Worm (Caenorhabditis elegans): ENCODE measurements around the gene C08F11.10.
A peak's percentile ranks its signal among the peaks of the same experiment; 100 is the strongest.

C08F11.10 gene

DNA sequence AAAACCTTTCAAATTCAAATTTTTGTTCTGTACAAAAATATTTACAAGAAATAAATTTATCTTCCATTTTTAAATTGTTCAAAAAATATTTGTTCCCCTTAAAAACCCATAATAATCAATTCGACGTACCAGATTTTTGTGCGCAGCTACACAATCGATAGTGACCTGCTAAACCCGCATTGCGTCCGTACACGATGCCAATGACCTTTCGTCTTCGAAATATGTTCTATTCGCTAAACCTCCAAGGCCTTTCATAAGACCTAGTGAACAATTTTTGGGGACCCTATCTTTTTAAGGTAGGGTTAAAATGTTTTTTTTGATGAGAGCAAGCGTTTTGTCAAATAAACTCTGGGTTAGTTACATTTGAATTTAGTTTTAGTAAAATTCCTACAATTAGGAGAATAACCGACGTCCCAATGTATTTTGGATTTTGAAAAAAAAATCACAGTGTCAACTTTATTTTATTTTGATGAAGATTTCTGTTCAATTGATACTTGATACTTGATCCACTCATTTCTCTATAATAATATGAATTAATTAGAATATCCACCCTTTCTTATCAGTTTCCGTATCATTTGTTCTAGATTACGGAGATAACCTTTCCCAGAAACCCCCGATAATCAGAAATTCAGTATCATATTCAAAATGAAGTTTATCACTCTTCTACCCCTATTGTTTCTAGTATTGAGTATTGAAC, 46.9 kb downstream of the C08F11.10 start, which contains the start of gene Y45F10B.59 (continued):
- TF ChIP-seq snpc-4 (GFP tag; optimal IDR thresholded peaks at IDR 0.05) = peak; percentile 92
- peak; percentile 90 to 94 (median 92) for TF ChIP-seq snpc-4 (tag; optimal IDR thresholded peaks at IDR 0.05)
- peak; percentile 57 for TF ChIP-seq D2030.7 (GFP tag; IDR thresholded peaks at IDR 0.05)
- no peak for TF ChIP-seq Y67H2A.10 (GFP tag; conservative IDR thresholded peaks at IDR 0.05)
- TF ChIP-seq tbp1 (GFP tag; optimal IDR thresholded peaks at IDR 0.05) = peak; percentile 68
- no peak for TF ChIP-seq Y53F4B.3 (GFP tag; IDR thresholded peaks at IDR 0.05)
- TF ChIP-seq attf-6 (GFP tag; IDR thresholded peaks at IDR 0.05) = peak; percentile 94
- TF ChIP-seq hsf-1 (GFP tag; IDR thresholded peaks at IDR 0.05) = 0 out of 2 replicates have a peak, but pooled peaks have one; percentile 20

- TF ChIP-seq tbp1 (GFP tag; optimal IDR thresholded peaks at IDR 0.05) (peak; percentile 75), hmg-20 (GFP tag; IDR thresholded peaks at IDR 0.05) (no peak), hmg-1.2 (GFP tag; IDR thresholded peaks at IDR 0.05) (peak; percentile 97), lin-54 (GFP tag; optimal IDR thresholded peaks at IDR 0.05) (peak; percentile 30), attf-6 (GFP tag; IDR thresholded peaks at IDR 0.05) (peak; percentile 99), tlf-1 (GFP tag; optimal IDR thresholded peaks at IDR 0.05) (no peak), madf-6 (GFP tag; IDR thresholded peaks at IDR 0.05) (peak; percentile 77), B0035.1 (tag; optimal IDR thresholded peaks at IDR 0.05) (no peak), ekl-4 (GFP tag; IDR thresholded peaks at IDR 0.05) (peak; percentile 21; the same call in 1 of the 2 replicates), cebp-1 (GFP tag; IDR thresholded peaks at IDR 0.05) (no peak), cebp-1 (tag; optimal IDR thresholded peaks at IDR 0.05) (no peak), cebp-2 (GFP tag; IDR thresholded peaks at IDR 0.05) (0 out of 2 replicates have a peak, but pooled peaks have one; percentile 51), snpc-1.3 (tag; optimal IDR thresholded peaks at IDR 0.05; ENCODE audit: insufficient read depth) (peak; percentile 36), D2030.7 (GFP tag; IDR thresholded peaks at IDR 0.05) (peak; percentile 53), F57A8.1 (GFP tag; optimal IDR thresholded peaks at IDR 0.05) (no peak), snpc-4 (GFP tag; optimal IDR thresholded peaks at IDR 0.05) (peak; percentile 87), snpc-4 (tag; optimal IDR thresholded peaks at IDR 0.05) (peak; percentile 92 to 98 (median 95)), F37B4.10 (GFP tag; IDR thresholded peaks at IDR 0.05) (no peak), pbrm-1 (GFP tag; IDR thresholded peaks at IDR 0.05) (peak; percentile 84), rcor-1 (GFP tag; IDR thresholded peaks at IDR 0.05) (peak; percentile 22; the same call in 1 of the 2 replicates), F39B2.1 (GFP tag; IDR thresholded peaks at IDR 0.05) (no peak), F33H1.4 (GFP tag; IDR thresholded peaks at IDR 0.05) (peak; percentile 33; the same call in 1 of the 2 replicates), snpc-1.1 (tag; optimal IDR thresholded peaks at IDR 0.05; ENCODE audit: insufficient read depth) (peak; percentile 93), ceh-100 (GFP tag; IDR thresholded peaks at IDR 0.05) (peak; percentile 14; the same call in 1 of the 2 replicates), lin-26 (GFP tag; IDR thresholded peaks at IDR 0.05) (0 out of 2 replicates have a peak, but pooled peaks have one; percentile 39), hsf-1 (GFP tag; IDR thresholded peaks at IDR 0.05) (peak; percentile 46; the same call in 1 of the 2 replicates), F49E8.2 (tag; optimal IDR thresholded peaks at IDR 0.05; ENCODE audit: insufficient read depth) (peak; percentile 86), dox-1 (GFP tag; IDR thresholded peaks at IDR 0.05) (peak; percentile 29; the same call in 1 of the 2 replicates), snpc-3.4 (tag; optimal IDR thresholded peaks at IDR 0.05) (peak; percentile 77), repo-1 (tag; optimal IDR thresholded peaks at IDR 0.05) (no peak), lsl-1 (GFP tag; optimal IDR thresholded peaks at IDR 0.05) (peak; percentile 19)
Observed at ce11 chrIV:13601428-13601827, 47.6 kb downstream of the C08F11.10 start.

- TF ChIP-seq D2030.7 (GFP tag; IDR thresholded peaks at IDR 0.05) = peak; percentile 66
- peak; percentile 52 for TF ChIP-seq F49E8.2 (tag; optimal IDR thresholded peaks at IDR 0.05; ENCODE audit: insufficient read depth)
- TF ChIP-seq hmg-1.2 (GFP tag; IDR thresholded peaks at IDR 0.05) = peak; percentile 84
- TF ChIP-seq fkh-3 (tag; optimal IDR thresholded peaks at IDR 0.05) = no peak
- TF ChIP-seq xnd-1 (tag; optimal IDR thresholded peaks at IDR 0.05) = peak; percentile 25
- TF ChIP-seq hsf-1 (GFP tag; IDR thresholded peaks at IDR 0.05) = 0 out of 2 replicates have a peak, but pooled peaks have one; percentile 41
- TF ChIP-seq dox-1 (GFP tag; IDR thresholded peaks at IDR 0.05) = peak; percentile 34; the same call in 1 of the 2 replicates
- TF ChIP-seq snpc-1.1 (tag; optimal IDR thresholded peaks at IDR 0.05; ENCODE audit: insufficient read depth) = peak; percentile 94
- no peak for TF ChIP-seq let-607 (tag; optimal IDR thresholded peaks at IDR 0.05)
- no peak for TF ChIP-seq egl-18 (GFP tag; IDR thresholded peaks at IDR 0.05)
- peak; percentile 57 for TF ChIP-seq him-1 (tag; optimal IDR thresholded peaks at IDR 0.05)
- TF ChIP-seq snpc-3.4 (tag; optimal IDR thresholded peaks at IDR 0.05) = peak; percentile 90
- no peak for TF ChIP-seq ekl-4 (GFP tag; IDR thresholded peaks at IDR 0.05)
- no peak for TF ChIP-seq ztf-3 (GFP tag; optimal IDR thresholded peaks at IDR 0.05)
- TF ChIP-seq lin-40 (tag; optimal IDR thresholded peaks at IDR 0.05) = no peak
- peak; percentile 75 for TF ChIP-seq tbp1 (GFP tag; optimal IDR thresholded peaks at IDR 0.05)
- peak; percentile 98 for TF ChIP-seq attf-6 (GFP tag; IDR thresholded peaks at IDR 0.05)
- peak; percentile 76 for TF ChIP-seq snpc-1.3 (tag; optimal IDR thresholded peaks at IDR 0.05; ENCODE audit: insufficient read depth)
- TF ChIP-seq unc-62 (GFP tag; optimal IDR thresholded peaks at IDR 0.05) = no peak
Observed at ce11 chrIV:13600643-13601042, 48.4 kb downstream of the C08F11.10 start.

Data from whole organism, young adult.